Fruit fly (Drosophila melanogaster) whole organism, embryonic: ENCODE results near the gene Cyp4d20.

Experiments used
- ATbp ChIP-seq: fragments of 200-800 bp; sonication (Bioruptor generic); optimal IDR thresholded peaks from 2 replicates; lab custom pipeline; 2017; ENCODE audit warnings: missing biosample characterization, mild to moderate bottlenecking, missing genetic modification characterization, missing genetic modification reagents
- CG1024 ChIP-seq: fragments of 200-800 bp; sonication (Bioruptor generic); IDR thresholded peaks from 2 replicates; pipeline ENCODE4 v1.3.6; 2022; ENCODE audit warnings: missing biosample characterization, missing genetic modification characterization
- CG10979 ChIP-seq: fragments of 200-800 bp; sonication (Bioruptor generic); optimal IDR thresholded peaks from 2 replicates; lab custom pipeline; 2018; ENCODE audit warnings: missing biosample characterization, mild to moderate bottlenecking, missing genetic modification characterization, moderate library complexity
- CG14014 ChIP-seq: fragments of 200-800 bp; sonication (Bioruptor generic); IDR thresholded peaks from 2 replicates; pipeline ENCODE4 v1.3.6; 2022; ENCODE audit warnings: missing biosample characterization, missing genetic modification characterization
- CG15601 ChIP-seq: fragments of 200-800 bp; sonication (Bioruptor generic); optimal IDR thresholded peaks from 3 replicates; lab custom pipeline; 2019; ENCODE audit warnings: missing biosample characterization, mild to moderate bottlenecking, missing genetic modification characterization, moderate library complexity
- CG18764 ChIP-seq: fragments of 200-800 bp; sonication (Bioruptor generic); optimal IDR thresholded peaks from 3 replicates; lab custom pipeline; 2016; ENCODE audit warnings: missing biosample characterization, missing genetic modification characterization
- CG31388 ChIP-seq: fragments of 200-800 bp; sonication (Bioruptor generic); optimal IDR thresholded peaks from 2 replicates; lab custom pipeline; 2016; ENCODE audit warnings: missing biosample characterization, missing genetic modification characterization
- CG34224 ChIP-seq: fragments of 200-800 bp; sonication (Bioruptor generic); IDR thresholded peaks from 3 replicates; pipeline ENCODE4 v1.3.6; 2022; ENCODE audit warnings: missing biosample characterization, missing genetic modification characterization; ENCODE audit not compliant: partially characterized antibody
- CG3847 ChIP-seq: fragments of 200-800 bp; sonication (Bioruptor generic); IDR thresholded peaks from 2 replicates; pipeline ENCODE4 v1.3.6; 2022; ENCODE audit warnings: missing biosample characterization, missing genetic modification characterization
- CG4360 ChIP-seq: fragments of 200-800 bp; sonication (Bioruptor generic); IDR thresholded peaks from 2 replicates; pipeline ENCODE4 v1.3.6; 2022; ENCODE audit warnings: missing biosample characterization, missing genetic modification characterization
- CG6272 ChIP-seq: fragments of 200-800 bp; sonication (Bioruptor generic); IDR thresholded peaks from 2 replicates; pipeline ENCODE4 v1.3.6; 2022; ENCODE audit warnings: missing biosample characterization, missing genetic modification characterization
- CG6654 ChIP-seq: fragments of 200-800 bp; sonication (Bioruptor generic); optimal IDR thresholded peaks from 2 replicates; lab custom pipeline; 2017; ENCODE audit warnings: missing biosample characterization, mild to moderate bottlenecking, missing genetic modification characterization
- CG7357 ChIP-seq: fragments of 200-800 bp; sonication (Bioruptor generic); IDR thresholded peaks from 3 replicates; pipeline ENCODE4 v1.3.6; 2022; ENCODE audit warnings: missing biosample characterization, missing genetic modification characterization
- Chrac-16 ChIP-seq: fragments of 200-800 bp; sonication (Bioruptor generic); optimal IDR thresholded peaks from 3 replicates; lab custom pipeline; 2016; ENCODE audit warnings: missing biosample characterization, missing genetic modification characterization
- D19A ChIP-seq: fragments of 200-800 bp; optimal IDR thresholded peaks from 3 replicates; lab custom pipeline; 2019; ENCODE audit warnings: missing biosample characterization, mild to moderate bottlenecking, missing genetic modification characterization, moderate library complexity
- Elba2 ChIP-seq: fragments of 200-800 bp; sonication (Bioruptor generic); optimal IDR thresholded peaks from 3 replicates; lab custom pipeline; 2016; ENCODE audit warnings: missing biosample characterization, missing genetic modification characterization
- Ets97D ChIP-seq: fragments of 200-800 bp; sonication (Bioruptor generic); optimal IDR thresholded peaks from 3 replicates; lab custom pipeline; 2016; ENCODE audit warnings: missing biosample characterization, missing genetic modification characterization
- Hey ChIP-seq: fragments of 200-800 bp; sonication (Bioruptor generic); optimal IDR thresholded peaks from 3 replicates; lab custom pipeline; 2018; ENCODE audit warnings: missing biosample characterization, mild to moderate bottlenecking, missing genetic modification characterization
- HmgD ChIP-seq: fragments of 200-800 bp; sonication (Bioruptor generic); optimal IDR thresholded peaks from 3 replicates; lab custom pipeline; 2016; ENCODE audit warnings: missing biosample characterization, missing genetic modification characterization
- HmgZ ChIP-seq: fragments of 200-800 bp; sonication (Bioruptor generic); optimal IDR thresholded peaks from 2 replicates; lab custom pipeline; 2018; ENCODE audit warnings: missing biosample characterization, mild to moderate bottlenecking, missing genetic modification characterization
- Hmr ChIP-seq: fragments of 200-800 bp; sonication (Bioruptor generic); optimal IDR thresholded peaks from 3 replicates; lab custom pipeline; 2017; ENCODE audit warnings: mild to moderate bottlenecking, missing biosample characterization, missing genetic modification reagents, missing genetic modification characterization
- MBD-R2 ChIP-seq: fragments of 200-800 bp; sonication (Bioruptor generic); IDR thresholded peaks from 2 replicates; pipeline ENCODE4 v1.3.6; 2022; ENCODE audit warnings: missing biosample characterization, missing genetic modification characterization
- Myb ChIP-seq: fragments of 200-800 bp; sonication (Bioruptor generic); optimal IDR thresholded peaks from 2 replicates; lab custom pipeline; 2016; ENCODE audit warnings: missing biosample characterization, missing genetic modification characterization
- Rfx ChIP-seq: fragments of 200-800 bp; sonication (Bioruptor generic); IDR thresholded peaks from 2 replicates; pipeline ENCODE4 v1.3.6; 2022; ENCODE audit warnings: missing biosample characterization, missing genetic modification characterization
- ac ChIP-seq: fragments of 200-800 bp; sonication (Bioruptor generic); optimal IDR thresholded peaks from 3 replicates; lab custom pipeline; 2017; ENCODE audit warnings: missing biosample characterization, mild to moderate bottlenecking, missing genetic modification characterization
- aop ChIP-seq: fragments of 200-800 bp; sonication (Bioruptor generic); IDR thresholded peaks from 2 replicates; pipeline ENCODE4 v1.3.6; 2022; ENCODE audit warnings: missing biosample characterization, missing genetic modification characterization
- bab2 ChIP-seq: fragments of 200-800 bp; sonication (Bioruptor generic); optimal IDR thresholded peaks from 2 replicates; lab custom pipeline; 2016; ENCODE audit warnings: missing biosample characterization, missing genetic modification characterization
- bcd ChIP-seq: fragments of 200-800 bp; sonication (Bioruptor generic); optimal IDR thresholded peaks from 2 replicates; lab custom pipeline; 2017; ENCODE audit warnings: missing biosample characterization, mild to moderate bottlenecking, missing genetic modification characterization
- chinmo ChIP-seq: fragments of 200-800 bp; sonication (Bioruptor generic); IDR thresholded peaks from 4 replicates; pipeline ENCODE4 v1.3.6; 2022; ENCODE audit warnings: missing biosample characterization, missing genetic modification characterization; ENCODE audit not compliant: partially characterized antibody
- dm ChIP-seq: fragments of 200-800 bp; sonication (Bioruptor generic); optimal IDR thresholded peaks from 3 replicates; lab custom pipeline; 2016; ENCODE audit warnings: missing biosample characterization, missing genetic modification characterization
- dmrt11E ChIP-seq: fragments of 200-800 bp; sonication (Bioruptor generic); optimal IDR thresholded peaks from 3 replicates; lab custom pipeline; 2018; ENCODE audit warnings: missing biosample characterization, mild to moderate bottlenecking, missing genetic modification characterization, moderate library complexity
- esg ChIP-seq: fragments of 200-800 bp; sonication (Bioruptor generic); conservative IDR thresholded peaks from 2 replicates; pipeline ENCODE4 v1.3.6; 2022; ENCODE audit warnings: missing biosample characterization, missing genetic modification characterization
- fu2 ChIP-seq: fragments of 200-800 bp; sonication (Bioruptor generic); optimal IDR thresholded peaks from 2 replicates; lab custom pipeline; 2016; ENCODE audit warnings: missing biosample characterization, missing genetic modification characterization
- gcm ChIP-seq: fragments of 200-800 bp; sonication (Bioruptor generic); optimal IDR thresholded peaks from 2 replicates; lab custom pipeline; 2019; ENCODE audit warnings: missing biosample characterization, mild to moderate bottlenecking, missing genetic modification characterization, moderate library complexity
- gcm2 ChIP-seq: fragments of 200-800 bp; sonication (Bioruptor generic); optimal IDR thresholded peaks from 2 replicates; lab custom pipeline; 2016; ENCODE audit warnings: missing biosample characterization, missing genetic modification characterization
- gt ChIP-seq: fragments of 200-800 bp; sonication (Bioruptor generic); IDR thresholded peaks from 2 replicates; pipeline ENCODE4 v1.3.6; 2022; ENCODE audit warnings: missing biosample characterization, missing genetic modification characterization
- her ChIP-seq: fragments of 200-800 bp; sonication (Bioruptor generic); optimal IDR thresholded peaks from 2 replicates; lab custom pipeline; 2016; ENCODE audit warnings: missing biosample characterization, missing genetic modification characterization
- lmd ChIP-seq: fragments of 200-800 bp; sonication (Bioruptor generic); IDR thresholded peaks from 2 replicates; pipeline ENCODE4 v1.3.6; 2022; ENCODE audit warnings: missing biosample characterization, missing genetic modification characterization
- p53 ChIP-seq: fragments of 200-800 bp; sonication (Bioruptor generic); optimal IDR thresholded peaks from 2 replicates; lab custom pipeline; 2016; ENCODE audit warnings: missing biosample characterization, missing genetic modification characterization
- pnt ChIP-seq: fragments of 200-800 bp; sonication (Bioruptor generic); optimal IDR thresholded peaks from 3 replicates; lab custom pipeline; 2016; ENCODE audit warnings: missing biosample characterization, missing genetic modification characterization
- pros ChIP-seq: fragments of 200-800 bp; sonication (Bioruptor generic); optimal IDR thresholded peaks from 3 replicates; lab custom pipeline; 2019; ENCODE audit warnings: missing biosample characterization, mild to moderate bottlenecking, missing genetic modification characterization, moderate library complexity
- sisA ChIP-seq: fragments of 200-800 bp; sonication (Bioruptor generic); IDR thresholded peaks from 2 replicates; pipeline ENCODE4 v1.3.6; 2022; ENCODE audit warnings: missing biosample characterization, missing genetic modification characterization
- stc ChIP-seq: fragments of 200-800 bp; sonication (Bioruptor generic); IDR thresholded peaks from 2 replicates; pipeline ENCODE4 v1.3.6; 2022; ENCODE audit warnings: missing biosample characterization, missing genetic modification characterization
- tna ChIP-seq: fragments of 200-800 bp; sonication (Bioruptor generic); IDR thresholded peaks from 2 replicates; pipeline ENCODE4 v1.3.6; 2022; ENCODE audit warnings: missing biosample characterization, missing genetic modification characterization; ENCODE audit not compliant: partially characterized antibody
- wor ChIP-seq: fragments of 200-800 bp; sonication (Bioruptor generic); IDR thresholded peaks from 2 replicates; pipeline ENCODE4 v1.3.6; 2022; ENCODE audit warnings: missing biosample characterization, missing genetic modification characterization

The Cyp4d20 gene

dm6 chr3L:2494183-2494541 lies 15.9 kb upstream of the Cyp4d20 start (continued):
- TF ChIP-seq her, result peak; percentile 73
- peak; percentile 7 for TF ChIP-seq dm (GFP tag; lab: Kevin White, UChicago)
- peak; percentile 88 for TF ChIP-seq MBD-R2
- peak; percentile 80 for TF ChIP-seq CG1024
- peak; percentile 35 for TF ChIP-seq ATbp (GFP tag; lab: Kevin White, UChicago)
- TF ChIP-seq Myb, result peak; percentile 62
- TF ChIP-seq bcd (GFP tag; lab: Kevin White, UChicago), result peak; percentile 86
- peak; percentile 90 for TF ChIP-seq lmd (GFP tag; lab: Robert Waterston, UW)
- TF ChIP-seq sisA, result peak; percentile 90
- TF ChIP-seq fu2, result peak; percentile 42
- peak; percentile 75 for TF ChIP-seq gt
- peak; percentile 79 for TF ChIP-seq wor (GFP tag; lab: Robert Waterston, UW)
- peak; percentile 86 for TF ChIP-seq CG6272 (GFP tag; lab: Robert Waterston, UW)
- TF ChIP-seq bab2, result peak; percentile 89
- TF ChIP-seq CG10979, result peak; percentile 78
- peak; percentile 38 for TF ChIP-seq gcm2
- TF ChIP-seq tna (GFP tag; lab: Robert Waterston, UW), result no peak
- peak; percentile 81 for TF ChIP-seq esg (GFP tag; lab: Robert Waterston, UW)
- peak; percentile 88 for TF ChIP-seq stc (GFP tag; lab: Robert Waterston, UW)
- peak; percentile 96 for TF ChIP-seq Rfx
- TF ChIP-seq CG14014 (GFP tag; lab: Robert Waterston, UW), result peak; percentile 94
- TF ChIP-seq Hmr (GFP tag; lab: Kevin White, UChicago), result peak; percentile 93
- TF ChIP-seq Hey (tag; lab: Kevin White, UChicago), result no peak
- TF ChIP-seq CG18764 (GFP tag; lab: Kevin White, UChicago), result peak; percentile 82
- TF ChIP-seq chinmo (GFP tag; lab: Robert Waterston, UW), result peak; percentile 59; the same call in 1 of the 4 replicates
- TF ChIP-seq CG4360, result peak; percentile 29; the same call in 1 of the 2 replicates
- TF ChIP-seq CG34224, result no peak
- TF ChIP-seq p53 (GFP tag; lab: Kevin White, UChicago), result peak; percentile 44
- TF ChIP-seq CG3847, result peak; percentile 90
- TF ChIP-seq CG31388, result peak; percentile 73
- peak; percentile 32 for TF ChIP-seq CG15601 (tag; lab: Kevin White, UChicago)
- TF ChIP-seq pnt, result peak; percentile 82
- peak; percentile 83 for TF ChIP-seq CG7357 (GFP tag; lab: Robert Waterston, UW)
- no peak for TF ChIP-seq Elba2 (GFP tag; lab: Kevin White, UChicago)
- no peak for TF ChIP-seq pros
- TF ChIP-seq Chrac-16, result peak; percentile 66
- peak; percentile 39 for TF ChIP-seq ac (GFP tag; lab: Kevin White, UChicago)
- peak; percentile 40 for TF ChIP-seq Ets97D
- TF ChIP-seq D19A (tag; lab: Kevin White, UChicago), result peak; percentile 77
- peak; percentile 53 for TF ChIP-seq dmrt11E (tag; lab: Kevin White, UChicago)
- TF ChIP-seq HmgZ (tag; lab: Kevin White, UChicago), result peak; percentile 88
- peak; percentile 60 for TF ChIP-seq CG6654 (GFP tag; lab: Kevin White, UChicago)
- TF ChIP-seq gcm (GFP tag; lab: Kevin White, UChicago), result peak; percentile 38
- TF ChIP-seq HmgD (GFP tag; lab: Kevin White, UChicago), result no peak
- TF ChIP-seq aop (GFP tag; lab: Robert Waterston, UW), result peak; percentile 52
